Worm (Caenorhabditis elegans) whole organism, early embryonic: Measurements from ENCODE around the gene F02D8.9.

Experiments used
- B0310.2 ChIP-seq: sonication (generic microtip); optimal IDR thresholded peaks from 2 replicates; lab custom pipeline; 2016; ENCODE audit warnings: mild to moderate bottlenecking, missing genetic modification characterization, missing compliant biosample characterization
- F13C5.2 ChIP-seq: sonication (generic microtip); optimal IDR thresholded peaks from 2 replicates; lab custom pipeline; 2017; ENCODE audit warnings: mild to moderate bottlenecking, missing genetic modification characterization, inconsistent platforms, missing compliant biosample characterization
- aly-1 ChIP-seq: sonication (generic microtip); optimal IDR thresholded peaks from 2 replicates; lab custom pipeline; 2016; ENCODE audit warnings: missing genetic modification characterization, missing compliant biosample characterization
- ama-1 ChIP-seq: fragments of 150-350 bp; optimal IDR thresholded peaks from 2 replicates; lab custom pipeline; 2014
- ceh-13 ChIP-seq: fragments of 200-800 bp; sonication (Bioruptor generic); optimal IDR thresholded peaks from 2 replicates; lab custom pipeline; 2018; ENCODE audit warnings: mild to moderate bottlenecking, missing genetic modification characterization, missing compliant biosample characterization
- ceh-36 ChIP-seq: sonication (generic microtip); optimal IDR thresholded peaks from 2 replicates; lab custom pipeline; 2016; ENCODE audit warnings: missing genetic modification characterization, inconsistent platforms, missing compliant biosample characterization
- ets-7 ChIP-seq: sonication (generic microtip); optimal IDR thresholded peaks from 2 replicates; lab custom pipeline; 2016; ENCODE audit warnings: missing genotype, missing genetic modification characterization, missing compliant biosample characterization
- flt-1 ChIP-seq: fragments of 200-800 bp; sonication (Bioruptor generic); IDR thresholded peaks from 2 replicates; pipeline ENCODE4 v1.3.6; 2022; ENCODE audit warnings: missing genetic modification characterization, missing compliant biosample characterization
- hmbx-1 ChIP-seq: sonication (generic microtip); optimal IDR thresholded peaks from 2 replicates; lab custom pipeline; 2016; ENCODE audit warnings: mild to moderate bottlenecking, missing genetic modification characterization, missing compliant biosample characterization
- hmg-4 ChIP-seq: fragments of 200-800 bp; sonication (Bioruptor generic); optimal IDR thresholded peaks from 2 replicates; lab custom pipeline; 2018; ENCODE audit warnings: mild to moderate bottlenecking, missing genetic modification characterization, missing compliant biosample characterization
- hnd-1 ChIP-seq: sonication (generic microtip); optimal IDR thresholded peaks from 2 replicates; lab custom pipeline; 2016; ENCODE audit warnings: missing genetic modification characterization, missing compliant biosample characterization
- pes-1 ChIP-seq: fragments of 200-800 bp; sonication (Bioruptor generic); IDR thresholded peaks from 2 replicates; pipeline ENCODE4 v1.3.6; 2022; ENCODE audit warnings: missing genetic modification reagents, missing genetic modification characterization, missing compliant biosample characterization
- scrt-1 ChIP-seq: fragments of 200-800 bp; sonication (Bioruptor generic); IDR thresholded peaks from 2 replicates; pipeline ENCODE4 v1.3.6; 2022; ENCODE audit warnings: missing genetic modification characterization, missing compliant biosample characterization
- sea-1 ChIP-seq: fragments of 200-800 bp; sonication (Bioruptor generic); conservative IDR thresholded peaks from 2 replicates; pipeline ENCODE4 v1.3.6; 2022; ENCODE audit warnings: missing genetic modification characterization, missing compliant biosample characterization
- tbx-11 ChIP-seq: fragments of 200-800 bp; sonication (Bioruptor generic); IDR thresholded peaks from 2 replicates; pipeline ENCODE4 v1.3.6; 2022; ENCODE audit warnings: missing genetic modification characterization, missing compliant biosample characterization
- tbx-37 ChIP-seq: fragments of 200-800 bp; sonication (Bioruptor generic); conservative IDR thresholded peaks from 2 replicates; pipeline ENCODE4 v1.3.6; 2022; ENCODE audit warnings: missing genetic modification reagents, missing genetic modification characterization, missing compliant biosample characterization
- tra-4 ChIP-seq: sonication (generic microtip); optimal IDR thresholded peaks from 2 replicates; lab custom pipeline; 2017; ENCODE audit warnings: missing genetic modification characterization, missing compliant biosample characterization

F02D8.9 gene

ce11 chrV:14978205-14978751 is 22.7 kb upstream of the F02D8.9 start, which contains the start of the genes grd-12 and F02D8.1:
Gene grd-12 (plus strand): TSS chrV:14978505.
Gene F02D8.1 (minus strand): TSS chrV:14978701.
- no peak for TF ChIP-seq ceh-13 (GFP tag; lab: Kevin White, UChicago)
- TF ChIP-seq ets-7 = no peak
- no peak for TF ChIP-seq sea-1 (GFP tag; lab: Robert Waterston, UW)
- no peak for TF ChIP-seq hmbx-1 (tag; lab: Kevin White, UChicago)
- no peak for TF ChIP-seq B0310.2 (tag; lab: Kevin White, UChicago)
- TF ChIP-seq tbx-11 (GFP tag; lab: Robert Waterston, UW) = no peak
- TF ChIP-seq ama-1 (lab: Kevin White, UChicago) = no peak
- no peak for TF ChIP-seq aly-1 (tag; lab: Kevin White, UChicago)
- no peak for TF ChIP-seq tra-4 (tag; lab: Kevin White, UChicago)
- TF ChIP-seq flt-1 (GFP tag; lab: Robert Waterston, UW) = no peak
- TF ChIP-seq scrt-1 = no peak
- TF ChIP-seq pes-1 = no peak
- TF ChIP-seq hmg-4 (GFP tag; lab: Kevin White, UChicago) = no peak

ce11 chrV:14971136-14971535 is 15.6 kb upstream of the F02D8.9 start, which contains the start of gene nlp-59:
Gene nlp-59 (plus strand): TSS chrV:14971436.
- TF ChIP-seq sea-1 (GFP tag; lab: Robert Waterston, UW) (no peak), tbx-11 (GFP tag; lab: Robert Waterston, UW) (no peak), flt-1 (GFP tag; lab: Robert Waterston, UW) (no peak), hmg-4 (GFP tag; lab: Kevin White, UChicago) (no peak), tra-4 (tag; lab: Kevin White, UChicago) (no peak), pes-1 (no peak), B0310.2 (tag; lab: Kevin White, UChicago) (no peak)

ce11 chrV:14954633-14955032 is 943 bp downstream of the F02D8.9 start, which contains the start of gene C30G7.5:
Gene C30G7.5 (minus strand): TSS chrV:14954733.
- TF ChIP-seq pes-1 (no peak), tra-4 (tag; lab: Kevin White, UChicago) (no peak), F13C5.2 (tag; lab: Kevin White, UChicago) (no peak), sea-1 (GFP tag; lab: Robert Waterston, UW) (no peak), tbx-11 (GFP tag; lab: Robert Waterston, UW) (no peak), ama-1 (lab: Kevin White, UChicago) (no peak)

- TF ChIP-seq pes-1 (no peak), tbx-11 (GFP tag; lab: Robert Waterston, UW) (no peak), tbx-37 (no peak), ceh-36 (tag; lab: Kevin White, UChicago) (no peak), aly-1 (tag; lab: Kevin White, UChicago) (no peak), ama-1 (lab: Kevin White, UChicago) (no peak), sea-1 (GFP tag; lab: Robert Waterston, UW) (no peak), scrt-1 (no peak), ets-7 (no peak), hmbx-1 (tag; lab: Kevin White, UChicago) (no peak), flt-1 (GFP tag; lab: Robert Waterston, UW) (no peak)
Measured at ce11 chrV:14949477-14949876, 6.1 kb downstream of the F02D8.9 start, which contains the start of gene hil-1. Gene hil-1 (plus strand): TSS chrV:14949777.

- TF ChIP-seq ceh-13 (GFP tag; lab: Kevin White, UChicago) (no peak), tbx-11 (GFP tag; lab: Robert Waterston, UW) (no peak), aly-1 (tag; lab: Kevin White, UChicago) (no peak), ama-1 (lab: Kevin White, UChicago) (no peak), tra-4 (tag; lab: Kevin White, UChicago) (no peak), F13C5.2 (tag; lab: Kevin White, UChicago) (no peak), B0310.2 (tag; lab: Kevin White, UChicago) (no peak), flt-1 (GFP tag; lab: Robert Waterston, UW) (no peak)
Measured at ce11 chrV:14948566-14948965, 7.0 kb downstream of the F02D8.9 start.

- no peak for TF ChIP-seq pes-1
- no peak for TF ChIP-seq aly-1 (tag; lab: Kevin White, UChicago)
- no peak for TF ChIP-seq ceh-36 (tag; lab: Kevin White, UChicago)
- TF ChIP-seq ceh-13 (GFP tag; lab: Kevin White, UChicago) = no peak
- TF ChIP-seq B0310.2 (tag; lab: Kevin White, UChicago) = no peak
Measured at ce11 chrV:14947022-14947421, 8.6 kb downstream of the F02D8.9 start, which contains the start of gene C30G7.4. Gene C30G7.4 (minus strand): TSS chrV:14947122.

- TF ChIP-seq ceh-36 (tag; lab: Kevin White, UChicago) (no peak), ama-1 (lab: Kevin White, UChicago) (no peak), ceh-13 (GFP tag; lab: Kevin White, UChicago) (no peak), hnd-1 (tag; lab: Kevin White, UChicago) (no peak), scrt-1 (no peak), F13C5.2 (tag; lab: Kevin White, UChicago) (no peak), sea-1 (GFP tag; lab: Robert Waterston, UW) (no peak), tbx-11 (GFP tag; lab: Robert Waterston, UW) (no peak), hmg-4 (GFP tag; lab: Kevin White, UChicago) (no peak), tbx-37 (no peak), flt-1 (GFP tag; lab: Robert Waterston, UW) (no peak), tra-4 (tag; lab: Kevin White, UChicago) (no peak), B0310.2 (tag; lab: Kevin White, UChicago) (no peak), aly-1 (tag; lab: Kevin White, UChicago) (no peak), hmbx-1 (tag; lab: Kevin White, UChicago) (no peak), ets-7 (no peak), pes-1 (no peak)
Measured at ce11 chrV:14945697-14946096, 9.9 kb downstream of the F02D8.9 start, which contains the start of gene C30G7.3. Gene C30G7.3 (minus strand): TSS chrV:14945704.
